Fruit fly (Drosophila melanogaster) whole organism, wandering third instar larva: ENCODE data around the gene Pbp95.

ENCODE experiments used
- Abd-B ChIP-seq: fragments of >200 bp; optimal IDR thresholded peaks from 2 replicates; lab custom pipeline; 2017; ENCODE audit warnings: missing biosample characterization, missing genetic modification characterization
- CG32264 ChIP-seq: fragments of 200-800 bp; sonication (Bioruptor generic); optimal IDR thresholded peaks from 2 replicates; lab custom pipeline; 2016; ENCODE audit warnings: missing biosample characterization, missing genetic modification characterization
- CG9705 ChIP-seq: fragments of 200-800 bp; sonication (Bioruptor generic); optimal IDR thresholded peaks from 2 replicates; lab custom pipeline; 2018; ENCODE audit warnings: missing biosample characterization, mild to moderate bottlenecking, missing genetic modification characterization
- CrebA ChIP-seq: fragments of 200-800 bp; sonication (Bioruptor generic); optimal IDR thresholded peaks from 2 replicates; lab custom pipeline; 2016; ENCODE audit warnings: missing biosample characterization, mild to moderate bottlenecking, missing genetic modification characterization, borderline replicate concordance
- Dfd ChIP-seq: fragments of >200 bp; optimal IDR thresholded peaks from 2 replicates; lab custom pipeline; 2017; ENCODE audit warnings: missing biosample characterization, missing genetic modification characterization
- Dif ChIP-seq: fragments of 200-275, 200-300 bp; sonication (Bioruptor generic); optimal IDR thresholded peaks from 2 replicates; lab custom pipeline; 2018; ENCODE audit warnings: missing biosample characterization, missing genetic modification characterization; ENCODE audit not compliant: partially characterized antibody
- GATAd ChIP-seq: sonication (Bioruptor generic); optimal IDR thresholded peaks from 2 replicates; lab custom pipeline; 2016; ENCODE audit warnings: missing biosample characterization, missing genetic modification characterization
- HLH106 ChIP-seq: fragments of 200-800 bp; optimal IDR thresholded peaks from 3 replicates; lab custom pipeline; 2019; ENCODE audit warnings: missing biosample characterization, mild to moderate bottlenecking, missing genetic modification characterization, moderate library complexity
- Hnf4 ChIP-seq: fragments of 200-800 bp; sonication (Bioruptor generic); optimal IDR thresholded peaks from 2 replicates; lab custom pipeline; 2016; ENCODE audit warnings: missing biosample characterization, mild to moderate bottlenecking, missing genetic modification characterization
- Hr78 ChIP-seq: fragments of >200 bp; optimal IDR thresholded peaks from 2 replicates; lab custom pipeline; 2017; ENCODE audit warnings: missing biosample characterization, missing genetic modification characterization
- Hr83 ChIP-seq: fragments of 200-300 bp; sonication (Bioruptor generic); optimal IDR thresholded peaks from 2 replicates; lab custom pipeline; 2016; ENCODE audit warnings: missing biosample characterization, mild to moderate bottlenecking, missing genetic modification characterization, moderate library complexity; ENCODE audit not compliant: poor library complexity, severe bottlenecking
- Jra ChIP-seq: sonication (Bioruptor generic); optimal IDR thresholded peaks from 2 replicates; lab custom pipeline; 2016; ENCODE audit warnings: missing biosample characterization, missing genetic modification characterization
- Mio ChIP-seq: sonication (Bioruptor generic); optimal IDR thresholded peaks from 2 replicates; lab custom pipeline; 2016; ENCODE audit warnings: missing biosample characterization, missing genetic modification characterization
- Myc ChIP-seq: fragments of >200 bp; optimal IDR thresholded peaks from 2 replicates; lab custom pipeline; 2017
- N ChIP-seq: fragments of >200 bp; optimal IDR thresholded peaks from 2 replicates; lab custom pipeline; 2018; ENCODE audit warnings: missing biosample characterization, missing external identifiers, missing genetic modification characterization
- OdsH ChIP-seq: fragments of 200-800 bp; sonication (Bioruptor generic); optimal IDR thresholded peaks from 2 replicates; lab custom pipeline; 2016; ENCODE audit warnings: missing biosample characterization, mild to moderate bottlenecking, missing genetic modification characterization
- Rel ChIP-seq, 2 experiments: fragments of 200-800 bp; sonication (Bioruptor generic) in 1 of 2; optimal IDR thresholded peaks; 2 replicates in 1 of 2; 3 replicates in 1 of 2; lab custom pipeline; 2016 to 2019; ENCODE audit warnings: mild to moderate bottlenecking in 2 of 2, missing biosample characterization in 2 of 2, missing genetic modification characterization in 2 of 2, moderate library complexity in 1 of 2
- Sp1 ChIP-seq: fragments of 200-800 bp; sonication (Bioruptor generic); optimal IDR thresholded peaks from 3 replicates; lab custom pipeline; 2019; ENCODE audit warnings: missing biosample characterization, mild to moderate bottlenecking, missing genetic modification characterization, moderate library complexity
- Vsx2 ChIP-seq: fragments of 200-300, 225-300 bp; sonication (Bioruptor generic); optimal IDR thresholded peaks from 2 replicates; lab custom pipeline; 2018; ENCODE audit warnings: missing biosample characterization, missing genetic modification characterization; ENCODE audit not compliant: partially characterized antibody
- br ChIP-seq: fragments of 200-800 bp; sonication (Bioruptor generic); optimal IDR thresholded peaks from 2 replicates; lab custom pipeline; 2016; ENCODE audit warnings: missing biosample characterization, missing genetic modification characterization
- brk ChIP-seq: fragments of 200-800 bp; sonication (Bioruptor generic); optimal IDR thresholded peaks from 2 replicates; lab custom pipeline; 2016; ENCODE audit warnings: missing biosample characterization, mild to moderate bottlenecking, missing genetic modification characterization
- dl ChIP-seq, 2 experiments: fragments of 175-275, 200-275 bp in 1 of 2; fragments of 200-275 bp in 1 of 2; sonication (Bioruptor generic); optimal IDR thresholded peaks; lab custom pipeline; 2018; ENCODE audit warnings: mild to moderate bottlenecking in 2 of 2, missing biosample characterization in 2 of 2, missing genetic modification characterization in 2 of 2, moderate library complexity in 2 of 2; ENCODE audit not compliant: partially characterized antibody in 2 of 2, insufficient read depth in 1 of 2
- dmrt93B ChIP-seq: fragments of 200-800 bp; sonication (Bioruptor generic); optimal IDR thresholded peaks from 2 replicates; lab custom pipeline; 2018; ENCODE audit warnings: missing biosample characterization, mild to moderate bottlenecking, missing genetic modification characterization
- dsf ChIP-seq: sonication (Bioruptor generic); optimal IDR thresholded peaks from 2 replicates; lab custom pipeline; 2016; ENCODE audit warnings: missing biosample characterization, missing genetic modification characterization, borderline replicate concordance
- ey ChIP-seq: fragments of 200-800 bp; sonication (Bioruptor generic); optimal IDR thresholded peaks from 2 replicates; lab custom pipeline; 2016; ENCODE audit warnings: missing biosample characterization, missing genetic modification characterization
- foxo ChIP-seq, 2 experiments: fragments of 200-800 bp; sonication (Bioruptor generic); optimal IDR thresholded peaks; 2 replicates in 1 of 2; 3 replicates in 1 of 2; lab custom pipeline; 2016 to 2017; ENCODE audit warnings: missing biosample characterization in 2 of 2, missing genetic modification characterization in 2 of 2
- fru ChIP-seq: fragments of 200-800 bp; sonication (Bioruptor generic); optimal IDR thresholded peaks from 3 replicates; lab custom pipeline; 2016; ENCODE audit warnings: missing biosample characterization, mild to moderate bottlenecking, missing genetic modification characterization
- h ChIP-seq: fragments of 200-800 bp; sonication (Bioruptor generic); optimal IDR thresholded peaks from 3 replicates; lab custom pipeline; 2016; ENCODE audit warnings: missing biosample characterization, mild to moderate bottlenecking, missing genetic modification characterization
- jim ChIP-seq: fragments of 175-275, 200-325 bp; sonication (Bioruptor generic); optimal IDR thresholded peaks from 2 replicates; lab custom pipeline; 2016; ENCODE audit warnings: missing biosample characterization, mild to moderate bottlenecking, missing genetic modification characterization
- lola ChIP-seq: fragments of >200 bp; optimal IDR thresholded peaks from 2 replicates; lab custom pipeline; 2017; ENCODE audit warnings: missing biosample characterization, missing genetic modification characterization
- pan ChIP-seq: fragments of >200 bp; optimal IDR thresholded peaks from 2 replicates; lab custom pipeline; 2017
- psq ChIP-seq: fragments of 200-800 bp; sonication (Bioruptor generic); optimal IDR thresholded peaks from 3 replicates; lab custom pipeline; 2017; ENCODE audit warnings: missing biosample characterization, mild to moderate bottlenecking, missing genetic modification characterization, moderate library complexity
- rgr ChIP-seq: fragments of 200-800 bp; sonication (Bioruptor generic); optimal IDR thresholded peaks from 3 replicates; lab custom pipeline; 2016; ENCODE audit warnings: missing biosample characterization, mild to moderate bottlenecking, missing genetic modification characterization
- sage ChIP-seq: fragments of 200-800 bp; sonication (Bioruptor generic); optimal IDR thresholded peaks from 2 replicates; lab custom pipeline; 2016; ENCODE audit warnings: missing biosample characterization, mild to moderate bottlenecking, missing genetic modification characterization
- sv ChIP-seq: fragments of 200-800 bp; sonication (Bioruptor generic); optimal IDR thresholded peaks from 3 replicates; lab custom pipeline; 2016; ENCODE audit warnings: missing biosample characterization, missing genetic modification characterization
- tai ChIP-seq: sonication (Bioruptor generic); optimal IDR thresholded peaks from 2 replicates; lab custom pipeline; 2016; ENCODE audit warnings: missing biosample characterization, missing genetic modification characterization
- usp ChIP-seq: fragments of >200 bp; optimal IDR thresholded peaks from 2 replicates; lab custom pipeline; 2017; ENCODE audit warnings: missing biosample characterization, missing genetic modification characterization
- woc ChIP-seq: sonication (Bioruptor generic); optimal IDR thresholded peaks from 2 replicates; lab custom pipeline; 2016; ENCODE audit warnings: missing biosample characterization, mild to moderate bottlenecking, missing genetic modification characterization

Pbp95 gene

dm6 chr3R:8013121-8014009 is at the start of gene Pbp95, which contains the start of gene CG10435:
Pbp95 (plus strand) TSS chr3R:8013791.
CG10435 (minus strand) TSS chr3R:8013201.
- TF ChIP-seq CG9705 (no peak), ey (GFP tag; lab: Kevin White, UChicago) (peak; percentile 52), rgr (GFP tag; lab: Kevin White, UChicago) (no peak), Hr78 (GFP tag; lab: Kevin White, UChicago) (no peak), Dif (GFP tag; lab: Kevin White, UChicago) (peak; percentile 7), HLH106 (tag; lab: Kevin White, UChicago) (peak; percentile 38), psq (GFP tag; lab: Kevin White, UChicago) (peak; percentile 39), pan (no peak), CrebA (GFP tag; lab: Kevin White, UChicago) (no peak), jim (GFP tag; lab: Kevin White, UChicago) (peak; percentile 55), lola (GFP tag; lab: Kevin White, UChicago) (no peak), Hnf4 (GFP tag; lab: Kevin White, UChicago) (peak; percentile 80), Dfd (GFP tag; lab: Kevin White, UChicago) (no peak), woc (peak; percentile 81), fru (no peak), sv (GFP tag; lab: Kevin White, UChicago) (no peak), dl (GFP tag; optimal IDR thresholded peaks at IDR 0.05; lab: Kevin White, UChicago; ENCODE audit: insufficient read depth in 1 of 2, partially characterized antibody in 2 of 2) (no peak), GATAd (GFP tag; lab: Kevin White, UChicago) (no peak), Myc (peak; percentile 67), brk (GFP tag; lab: Kevin White, UChicago) (no peak), foxo (GFP tag; optimal IDR thresholded peaks at IDR 0.05; lab: Kevin White, UChicago) (peak in 1 of 2 experiments; percentile 72), dsf (GFP tag; lab: Kevin White, UChicago) (peak; percentile 19), Rel (GFP tag; optimal IDR thresholded peaks at IDR 0.05; lab: Kevin White, UChicago) (no peak), Rel (tag; optimal IDR thresholded peaks at IDR 0.05; lab: Kevin White, UChicago) (no peak), Vsx2 (GFP tag; lab: Kevin White, UChicago) (peak; percentile 93), Mio (GFP tag; lab: Kevin White, UChicago) (no peak), CG32264 (GFP tag; lab: Kevin White, UChicago) (no peak), Jra (GFP tag; lab: Kevin White, UChicago) (no peak), OdsH (GFP tag; lab: Kevin White, UChicago) (peak; percentile 28), h (peak; percentile 62), Hr83 (GFP tag; lab: Kevin White, UChicago) (peak; percentile 86), N (no peak), tai (GFP tag; lab: Kevin White, UChicago) (no peak), Abd-B (no peak), sage (GFP tag; lab: Kevin White, UChicago) (no peak), br (GFP tag; lab: Kevin White, UChicago) (no peak), dmrt93B (no peak), Sp1 (GFP tag; lab: Kevin White, UChicago) (no peak), usp (no peak)

- no peak for TF ChIP-seq Myc
- no peak for TF ChIP-seq dl (GFP tag; optimal IDR thresholded peaks at IDR 0.05; lab: Kevin White, UChicago; ENCODE audit: insufficient read depth in 1 of 2, partially characterized antibody in 2 of 2)
- no peak for TF ChIP-seq Sp1 (GFP tag; lab: Kevin White, UChicago)
- TF ChIP-seq Abd-B, result no peak
- TF ChIP-seq Vsx2 (GFP tag; lab: Kevin White, UChicago), result no peak
- peak; percentile 60 for TF ChIP-seq Dif (GFP tag; lab: Kevin White, UChicago)
- no peak for TF ChIP-seq dmrt93B
- peak; percentile 33 for TF ChIP-seq psq (GFP tag; lab: Kevin White, UChicago)
- peak; percentile 23 for TF ChIP-seq fru
- no peak for TF ChIP-seq CG9705
- no peak for TF ChIP-seq GATAd (GFP tag; lab: Kevin White, UChicago)
- no peak for TF ChIP-seq woc
- no peak for TF ChIP-seq jim (GFP tag; lab: Kevin White, UChicago)
- no peak for TF ChIP-seq brk (GFP tag; lab: Kevin White, UChicago)
- peak; percentile 29 for TF ChIP-seq br (GFP tag; lab: Kevin White, UChicago)
- no peak for TF ChIP-seq dsf (GFP tag; lab: Kevin White, UChicago)
- no peak for TF ChIP-seq lola (GFP tag; lab: Kevin White, UChicago)
- no peak for TF ChIP-seq Hnf4 (GFP tag; lab: Kevin White, UChicago)
- TF ChIP-seq CrebA (GFP tag; lab: Kevin White, UChicago), result no peak
- no peak for TF ChIP-seq HLH106 (tag; lab: Kevin White, UChicago)
Measured at dm6 chr3R:7964751-7965319, 48.8 kb upstream of the Pbp95 start.
